Fruit fly (Drosophila melanogaster) whole organism, adult: ENCODE results near the gene CG13004.

ENCODE experiments used
- CG11617 ChIP-seq: fragments of 200-800 bp; sonication (Bioruptor generic); optimal IDR thresholded peaks from 2 replicates; lab custom pipeline; 2017; ENCODE audit warnings: mild to moderate bottlenecking, missing biosample characterization, missing genetic modification reagents, missing genetic modification characterization
- CG12768 ChIP-seq: fragments of 200-800 bp; sonication (Bioruptor generic); optimal IDR thresholded peaks from 2 replicates; lab custom pipeline; 2017; ENCODE audit warnings: missing biosample characterization, missing genetic modification characterization, mild to moderate bottlenecking, moderate library complexity, missing genetic modification reagents
- CG14711 ChIP-seq: fragments of 200-800 bp; sonication (Bioruptor generic); optimal IDR thresholded peaks from 2 replicates; lab custom pipeline; 2018; ENCODE audit warnings: missing biosample characterization, mild to moderate bottlenecking, missing genetic modification characterization, moderate library complexity
- CG1620 ChIP-seq: fragments of 200-800 bp; sonication (Bioruptor generic); optimal IDR thresholded peaks from 2 replicates; lab custom pipeline; 2016; ENCODE audit warnings: missing biosample characterization, missing genetic modification characterization
- CG33017 ChIP-seq: fragments of 200-800 bp; sonication (Bioruptor generic); optimal IDR thresholded peaks from 2 replicates; lab custom pipeline; 2018; ENCODE audit warnings: missing biosample characterization, mild to moderate bottlenecking, missing genetic modification characterization, moderate library complexity
- CG5204 ChIP-seq: fragments of 200-800 bp; sonication (Bioruptor generic); optimal IDR thresholded peaks from 2 replicates; lab custom pipeline; 2016; ENCODE audit warnings: missing biosample characterization, missing genetic modification characterization
- CG7045 ChIP-seq: fragments of 200-800 bp; sonication (Bioruptor generic); optimal IDR thresholded peaks from 2 replicates; lab custom pipeline; 2017; ENCODE audit warnings: missing biosample characterization, mild to moderate bottlenecking, missing genetic modification characterization
- CG7101 ChIP-seq: fragments of 200-800 bp; sonication (Bioruptor generic); optimal IDR thresholded peaks from 2 replicates; lab custom pipeline; 2018; ENCODE audit warnings: missing biosample characterization, mild to moderate bottlenecking, missing genetic modification characterization, moderate library complexity
- Clk ChIP-seq: fragments of 200-800 bp; sonication (Bioruptor generic); optimal IDR thresholded peaks from 2 replicates; lab custom pipeline; 2017; ENCODE audit warnings: missing biosample characterization, missing genetic modification characterization
- Crg-1 ChIP-seq: fragments of 200-800 bp; sonication (Bioruptor generic); optimal IDR thresholded peaks from 2 replicates; lab custom pipeline; 2016; ENCODE audit warnings: missing biosample characterization, missing genetic modification characterization
- Hr96 ChIP-seq: fragments of 200-800 bp; sonication (Bioruptor generic); optimal IDR thresholded peaks from 2 replicates; lab custom pipeline; 2016; ENCODE audit warnings: missing biosample characterization, missing genetic modification characterization
- Mnt ChIP-seq: fragments of 200-800 bp; sonication (Bioruptor generic); optimal IDR thresholded peaks from 2 replicates; lab custom pipeline; 2016; ENCODE audit warnings: missing biosample characterization, mild to moderate bottlenecking, missing genetic modification characterization
- bab1 ChIP-seq: fragments of 200-800 bp; sonication (Bioruptor generic); optimal IDR thresholded peaks from 3 replicates; lab custom pipeline; 2019; ENCODE audit warnings: missing biosample characterization, mild to moderate bottlenecking, missing genetic modification characterization, moderate library complexity
- cic ChIP-seq: fragments of 200-800 bp; sonication (Bioruptor generic); optimal IDR thresholded peaks from 2 replicates; lab custom pipeline; 2017; ENCODE audit warnings: missing biosample characterization, mild to moderate bottlenecking, missing genetic modification characterization, moderate library complexity
- cnc ChIP-seq, 2 experiments: fragments of >200 bp; optimal IDR thresholded peaks; 2 replicates each; lab custom pipeline; 2017
- kay ChIP-seq: fragments of 200-800 bp; sonication (Bioruptor generic); peaks from one replicate; lab custom pipeline; 2016; ENCODE audit warnings: missing biosample characterization, missing genetic modification characterization, borderline replicate concordance
- ovo ChIP-seq: fragments of 200-800 bp; sonication (Bioruptor generic); optimal IDR thresholded peaks from 2 replicates; lab custom pipeline; 2016; ENCODE audit warnings: missing biosample characterization, missing genetic modification characterization
- pad ChIP-seq: fragments of 200-800 bp; sonication (Bioruptor generic); optimal IDR thresholded peaks from 3 replicates; lab custom pipeline; 2017; ENCODE audit warnings: missing biosample characterization, missing genetic modification characterization, mild to moderate bottlenecking, moderate library complexity, missing genetic modification reagents
- tj ChIP-seq: fragments of 200-800 bp; sonication (Bioruptor generic); optimal IDR thresholded peaks from 3 replicates; lab custom pipeline; 2017; ENCODE audit warnings: missing biosample characterization, mild to moderate bottlenecking, missing genetic modification characterization, moderate library complexity
- toe ChIP-seq: fragments of 200-800 bp; sonication (Bioruptor generic); optimal IDR thresholded peaks from 2 replicates; lab custom pipeline; 2016; ENCODE audit warnings: missing biosample characterization, missing genetic modification characterization

CG13004 gene

dm6 chrX:16844295-16844694, 9.0 kb upstream of the CG13004 start, which contains the start of gene RSG7:
TSS of gene RSG7 (minus strand) at chrX:16844433.
- TF ChIP-seq bab1 (GFP tag; lab: Kevin White, UChicago): no peak
- no peak for TF ChIP-seq toe (GFP tag; lab: Kevin White, UChicago)
- TF ChIP-seq Crg-1 (GFP tag; lab: Kevin White, UChicago): no peak

dm6 chrX:16839905-16840304, 4.6 kb upstream of the CG13004 start:
- no peak for TF ChIP-seq cnc (optimal IDR thresholded peaks at IDR 0.05; lab: Kevin White, UChicago)

- TF ChIP-seq CG12768 (GFP tag; lab: Kevin White, UChicago) (no peak), CG7101 (tag; lab: Kevin White, UChicago) (no peak), cnc (optimal IDR thresholded peaks at IDR 0.05; lab: Kevin White, UChicago) (no peak), cic (no peak), CG7045 (GFP tag; lab: Kevin White, UChicago) (no peak), toe (GFP tag; lab: Kevin White, UChicago) (no peak), CG33017 (tag; lab: Kevin White, UChicago) (no peak), Hr96 (GFP tag; lab: Kevin White, UChicago) (no peak), CG5204 (GFP tag; lab: Kevin White, UChicago) (no peak), kay (GFP tag; lab: Kevin White, UChicago) (no peak), Mnt (GFP tag; lab: Kevin White, UChicago) (no peak), ovo (GFP tag; lab: Kevin White, UChicago) (no peak), CG11617 (no peak), CG14711 (no peak), bab1 (GFP tag; lab: Kevin White, UChicago) (no peak), CG1620 (GFP tag; lab: Kevin White, UChicago) (no peak), Crg-1 (GFP tag; lab: Kevin White, UChicago) (no peak), tj (GFP tag; lab: Kevin White, UChicago) (no peak), Clk (GFP tag; lab: Kevin White, UChicago) (no peak)
Measured at dm6 chrX:16839033-16839432, 3.7 kb upstream of the CG13004 start.

dm6 chrX:16837588-16838178, 2.4 kb upstream of the CG13004 start:
- TF ChIP-seq CG1620 (GFP tag; lab: Kevin White, UChicago): no peak
- TF ChIP-seq CG14711: no peak
- no peak for TF ChIP-seq CG33017 (tag; lab: Kevin White, UChicago)
- no peak for TF ChIP-seq tj (GFP tag; lab: Kevin White, UChicago)
- no peak for TF ChIP-seq cnc (optimal IDR thresholded peaks at IDR 0.05; lab: Kevin White, UChicago)
- no peak for TF ChIP-seq CG12768 (GFP tag; lab: Kevin White, UChicago)
- TF ChIP-seq CG7045 (GFP tag; lab: Kevin White, UChicago): no peak
- TF ChIP-seq bab1 (GFP tag; lab: Kevin White, UChicago): no peak
- TF ChIP-seq Clk (GFP tag; lab: Kevin White, UChicago): no peak
- no peak for TF ChIP-seq pad
- TF ChIP-seq Crg-1 (GFP tag; lab: Kevin White, UChicago): no peak
- no peak for TF ChIP-seq CG5204 (GFP tag; lab: Kevin White, UChicago)
- no peak for TF ChIP-seq Mnt (GFP tag; lab: Kevin White, UChicago)
- TF ChIP-seq kay (GFP tag; lab: Kevin White, UChicago): no peak
- TF ChIP-seq CG11617: no peak
- no peak for TF ChIP-seq CG7101 (tag; lab: Kevin White, UChicago)
- no peak for TF ChIP-seq Hr96 (GFP tag; lab: Kevin White, UChicago)
- no peak for TF ChIP-seq cic

dm6 chrX:16836805-16837333, 1.5 kb upstream of the CG13004 start:
- TF ChIP-seq kay (GFP tag; lab: Kevin White, UChicago) (peak; percentile 58), toe (GFP tag; lab: Kevin White, UChicago) (no peak)

dm6 chrX:16836091-16836799, 925 bp upstream of the CG13004 start:
- no peak for TF ChIP-seq CG5204 (GFP tag; lab: Kevin White, UChicago)
- no peak for TF ChIP-seq CG14711
- TF ChIP-seq tj (GFP tag; lab: Kevin White, UChicago): peak; percentile 28
- no peak for TF ChIP-seq CG11617
- TF ChIP-seq Mnt (GFP tag; lab: Kevin White, UChicago): no peak
- TF ChIP-seq CG33017 (tag; lab: Kevin White, UChicago): no peak
- TF ChIP-seq toe (GFP tag; lab: Kevin White, UChicago): no peak
- no peak for TF ChIP-seq Crg-1 (GFP tag; lab: Kevin White, UChicago)
- TF ChIP-seq pad: no peak
- no peak for TF ChIP-seq cic
- no peak for TF ChIP-seq CG7045 (GFP tag; lab: Kevin White, UChicago)
- TF ChIP-seq ovo (GFP tag; lab: Kevin White, UChicago): peak; percentile 61
